Fruit fly (Drosophila melanogaster) whole organism, prepupa: Measurements from ENCODE around the gene spn-B.

ENCODE experiments used
- Blimp-1 ChIP-seq: fragments of 200-800 bp; sonication (Bioruptor generic); optimal IDR thresholded peaks from 3 replicates; lab custom pipeline; 2017; ENCODE audit warnings: missing biosample characterization, missing genetic modification characterization, mild to moderate bottlenecking, moderate library complexity, missing genetic modification reagents
- CG10631 ChIP-seq: fragments of 200-800 bp; sonication (Bioruptor generic); optimal IDR thresholded peaks from 2 replicates; lab custom pipeline; 2016; ENCODE audit warnings: missing biosample characterization, missing genetic modification characterization
- CG11294 ChIP-seq: fragments of 200-800 bp; sonication (Bioruptor generic); IDR thresholded peaks from 2 replicates; pipeline ENCODE4 v1.3.6; 2022; ENCODE audit warnings: missing biosample characterization, missing genetic modification characterization
- CG11762 ChIP-seq: fragments of 200-800 bp; sonication (Bioruptor generic); optimal IDR thresholded peaks from 3 replicates; lab custom pipeline; 2016; ENCODE audit warnings: missing biosample characterization, missing genetic modification characterization; ENCODE audit not compliant: insufficient read depth
- CG11902 ChIP-seq: fragments of 200-800 bp; sonication (Bioruptor generic); optimal IDR thresholded peaks from 3 replicates; lab custom pipeline; 2016; ENCODE audit warnings: missing biosample characterization, missing genetic modification characterization
- CG3032 ChIP-seq: fragments of 200-800 bp; optimal IDR thresholded peaks from 2 replicates; lab custom pipeline; 2019; ENCODE audit warnings: missing biosample characterization, mild to moderate bottlenecking, missing genetic modification characterization, moderate library complexity
- CG31627 ChIP-seq: fragments of 200-800 bp; sonication (Bioruptor generic); optimal IDR thresholded peaks from 3 replicates; lab custom pipeline; 2016; ENCODE audit warnings: missing biosample characterization, missing genetic modification characterization
- CG32006 ChIP-seq: fragments of 200-800 bp; sonication (Bioruptor generic); optimal IDR thresholded peaks from 3 replicates; lab custom pipeline; 2017; ENCODE audit warnings: missing biosample characterization, mild to moderate bottlenecking, missing genetic modification characterization
- CG34406 ChIP-seq: fragments of 200-800 bp; sonication (Bioruptor generic); optimal IDR thresholded peaks from 3 replicates; lab custom pipeline; 2016; ENCODE audit warnings: missing biosample characterization, missing genetic modification characterization
- CG4318 ChIP-seq: fragments of 200-800 bp; sonication (Bioruptor generic); optimal IDR thresholded peaks from 3 replicates; lab custom pipeline; 2017; ENCODE audit warnings: missing biosample characterization, mild to moderate bottlenecking, missing genetic modification characterization
- CG6276 ChIP-seq: fragments of 200-800 bp; sonication (Bioruptor generic); optimal IDR thresholded peaks from 2 replicates; lab custom pipeline; 2017; ENCODE audit warnings: missing biosample characterization, mild to moderate bottlenecking, missing genetic modification characterization
- CG6792 ChIP-seq: fragments of 200-800 bp; sonication (Bioruptor generic); optimal IDR thresholded peaks from 3 replicates; lab custom pipeline; 2016; ENCODE audit warnings: missing biosample characterization, missing genetic modification characterization
- CG6808 ChIP-seq: fragments of 200-800 bp; sonication (Bioruptor generic); optimal IDR thresholded peaks from 3 replicates; lab custom pipeline; 2017; ENCODE audit warnings: missing biosample characterization, missing genetic modification characterization, mild to moderate bottlenecking, moderate library complexity, missing genetic modification reagents
- CG6854 ChIP-seq: fragments of 200-800 bp; sonication (Bioruptor generic); optimal IDR thresholded peaks from 2 replicates; lab custom pipeline; 2017; ENCODE audit warnings: missing biosample characterization, mild to moderate bottlenecking, missing genetic modification characterization
- CG8119 ChIP-seq: fragments of 200-800 bp; sonication (Bioruptor generic); IDR thresholded peaks from 3 replicates; pipeline ENCODE4 v1.3.6; 2022; ENCODE audit warnings: missing biosample characterization, missing genetic modification characterization
- CG8632 ChIP-seq: fragments of 200-800 bp; sonication (Bioruptor generic); optimal IDR thresholded peaks from 3 replicates; lab custom pipeline; 2016; ENCODE audit warnings: missing biosample characterization, missing genetic modification characterization
- CG9139 ChIP-seq: fragments of 200-800 bp; sonication (Bioruptor generic); optimal IDR thresholded peaks from 3 replicates; lab custom pipeline; 2017; ENCODE audit warnings: missing biosample characterization, mild to moderate bottlenecking, missing genetic modification characterization
- Eip93F ChIP-seq: fragments of 200-800 bp; sonication (Bioruptor generic); optimal IDR thresholded peaks from 2 replicates; lab custom pipeline; 2016; ENCODE audit warnings: missing biosample characterization, mild to moderate bottlenecking, missing genetic modification characterization
- Ets21C ChIP-seq: fragments of 200-800 bp; sonication (Bioruptor generic); optimal IDR thresholded peaks from 3 replicates; lab custom pipeline; 2016; ENCODE audit warnings: missing biosample characterization, missing genetic modification characterization
- Hr39 ChIP-seq: fragments of 200-800 bp; sonication (Bioruptor generic); optimal IDR thresholded peaks from 2 replicates; lab custom pipeline; 2016; ENCODE audit warnings: missing biosample characterization, missing genetic modification characterization
- Hr4 ChIP-seq: fragments of 200-800 bp; sonication (Bioruptor generic); optimal IDR thresholded peaks from 3 replicates; lab custom pipeline; 2016; ENCODE audit warnings: missing biosample characterization, missing genetic modification characterization
- Lpt ChIP-seq: fragments of 200-800 bp; sonication (Bioruptor generic); optimal IDR thresholded peaks from 3 replicates; lab custom pipeline; 2016; ENCODE audit warnings: missing biosample characterization, missing genetic modification characterization
- Met ChIP-seq: fragments of 200-800 bp; sonication (Bioruptor generic); optimal IDR thresholded peaks from 3 replicates; lab custom pipeline; 2016; ENCODE audit warnings: missing biosample characterization, missing genetic modification characterization
- Sox102F ChIP-seq: fragments of 200-800 bp; sonication (Bioruptor generic); optimal IDR thresholded peaks from 2 replicates; lab custom pipeline; 2016; ENCODE audit warnings: missing biosample characterization, mild to moderate bottlenecking, missing genetic modification characterization
- Sox14 ChIP-seq: fragments of 200-800 bp; sonication (Bioruptor generic); optimal IDR thresholded peaks from 3 replicates; lab custom pipeline; 2016; ENCODE audit warnings: missing biosample characterization, missing genetic modification characterization
- Sox15 ChIP-seq: fragments of 200-800 bp; sonication (Bioruptor generic); optimal IDR thresholded peaks from 3 replicates; lab custom pipeline; 2016; ENCODE audit warnings: missing biosample characterization, missing genetic modification characterization
- dac ChIP-seq: fragments of 200-800 bp; sonication (Bioruptor generic); optimal IDR thresholded peaks from 2 replicates; lab custom pipeline; 2017; ENCODE audit warnings: missing biosample characterization, mild to moderate bottlenecking, missing genetic modification characterization
- dsx ChIP-seq: fragments of 200-800 bp; optimal IDR thresholded peaks from 3 replicates; lab custom pipeline; 2019; ENCODE audit warnings: missing biosample characterization, mild to moderate bottlenecking, missing genetic modification characterization, moderate library complexity; ENCODE audit not compliant: poor library complexity, severe bottlenecking
- eg ChIP-seq: fragments of 200-800 bp; sonication (Bioruptor generic); IDR thresholded peaks from 3 replicates; pipeline ENCODE4 v1.3.6; 2022; ENCODE audit warnings: missing biosample characterization, missing genetic modification characterization
- esn ChIP-seq: fragments of 200-800 bp; sonication (Bioruptor generic); optimal IDR thresholded peaks from 2 replicates; lab custom pipeline; 2016; ENCODE audit warnings: missing biosample characterization, mild to moderate bottlenecking, missing genetic modification characterization, moderate library complexity
- fd59A ChIP-seq: fragments of 200-800 bp; sonication (Bioruptor generic); optimal IDR thresholded peaks from 2 replicates; lab custom pipeline; 2017; ENCODE audit warnings: missing biosample characterization, mild to moderate bottlenecking, missing genetic modification characterization, missing genetic modification reagents
- fd85E ChIP-seq: fragments of 200-800 bp; sonication (Bioruptor generic); optimal IDR thresholded peaks from 3 replicates; lab custom pipeline; 2016; ENCODE audit warnings: missing biosample characterization, missing genetic modification characterization
- fkh ChIP-seq: fragments of 200-800 bp; sonication (Bioruptor generic); optimal IDR thresholded peaks from 3 replicates; lab custom pipeline; 2017; ENCODE audit warnings: missing biosample characterization, mild to moderate bottlenecking, missing genetic modification characterization, moderate library complexity
- pdm3 ChIP-seq: fragments of 200-800 bp; sonication (Bioruptor generic); optimal IDR thresholded peaks from 3 replicates; lab custom pipeline; 2016; ENCODE audit warnings: missing biosample characterization, missing genetic modification characterization
- salr ChIP-seq, 2 experiments: fragments of 200-800 bp; sonication (Bioruptor generic); optimal IDR thresholded peaks; 3 replicates each; lab custom pipeline; 2016 to 2018; ENCODE audit warnings: missing biosample characterization in 2 of 2, missing genetic modification characterization in 2 of 2, mild to moderate bottlenecking in 1 of 2
- svp ChIP-seq: fragments of 200-800 bp; sonication (Bioruptor generic); peaks from one replicate; lab custom pipeline; 2016; ENCODE audit warnings: missing biosample characterization, missing genetic modification characterization
- topi ChIP-seq: fragments of 200-800 bp; sonication (Bioruptor generic); optimal IDR thresholded peaks from 3 replicates; lab custom pipeline; 2016; ENCODE audit warnings: missing biosample characterization, missing genetic modification characterization
- vri ChIP-seq: fragments of 200-800 bp; sonication (Bioruptor generic); optimal IDR thresholded peaks from 3 replicates; lab custom pipeline; 2016; ENCODE audit warnings: missing biosample characterization, mild to moderate bottlenecking, missing genetic modification characterization

spn-B gene

DNA sequence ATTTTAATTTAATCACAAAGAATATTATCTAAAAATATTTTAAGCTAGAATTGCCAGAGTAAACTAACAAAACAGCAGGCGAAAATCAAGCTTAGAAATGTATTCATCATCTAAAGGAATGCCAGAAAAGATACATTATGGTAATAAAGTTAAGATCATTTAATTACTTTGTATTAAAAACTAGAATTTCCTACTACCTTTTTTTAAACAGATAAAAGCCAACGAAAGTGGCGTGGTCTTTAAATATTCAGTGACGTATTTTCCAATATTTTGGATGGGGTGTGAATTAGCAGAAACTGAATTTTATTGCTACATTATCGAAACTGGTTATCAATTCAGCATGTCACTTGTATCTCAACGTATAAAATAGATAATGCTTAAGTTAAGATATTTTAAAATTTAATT is 35.5 kb upstream of the spn-B start (continued):
- TF ChIP-seq CG8632 (GFP tag; lab: Kevin White, UChicago) (peak; percentile 41), CG4318 (GFP tag; lab: Kevin White, UChicago) (peak; percentile 67), Blimp-1 (GFP tag; lab: Kevin White, UChicago) (no peak), Hr39 (GFP tag; lab: Kevin White, UChicago) (peak; percentile 45), Sox102F (GFP tag; lab: Kevin White, UChicago) (peak; percentile 12), CG34406 (GFP tag; lab: Kevin White, UChicago) (peak; percentile 50), CG11294 (GFP tag; lab: Robert Waterston, UW) (no peak), Ets21C (GFP tag; lab: Kevin White, UChicago) (peak; percentile 11), fkh (no peak), CG6854 (GFP tag; lab: Kevin White, UChicago) (no peak), CG6792 (GFP tag; lab: Kevin White, UChicago) (peak; percentile 34), Hr4 (GFP tag; lab: Kevin White, UChicago) (peak; percentile 66), CG6808 (peak; percentile 61), CG9139 (no peak), CG32006 (GFP tag; lab: Kevin White, UChicago) (peak; percentile 84), CG6276 (GFP tag; lab: Kevin White, UChicago) (peak; percentile 73), dsx (GFP tag; lab: Kevin White, UChicago) (peak; percentile 24), vri (GFP tag; lab: Kevin White, UChicago) (no peak)

DNA sequence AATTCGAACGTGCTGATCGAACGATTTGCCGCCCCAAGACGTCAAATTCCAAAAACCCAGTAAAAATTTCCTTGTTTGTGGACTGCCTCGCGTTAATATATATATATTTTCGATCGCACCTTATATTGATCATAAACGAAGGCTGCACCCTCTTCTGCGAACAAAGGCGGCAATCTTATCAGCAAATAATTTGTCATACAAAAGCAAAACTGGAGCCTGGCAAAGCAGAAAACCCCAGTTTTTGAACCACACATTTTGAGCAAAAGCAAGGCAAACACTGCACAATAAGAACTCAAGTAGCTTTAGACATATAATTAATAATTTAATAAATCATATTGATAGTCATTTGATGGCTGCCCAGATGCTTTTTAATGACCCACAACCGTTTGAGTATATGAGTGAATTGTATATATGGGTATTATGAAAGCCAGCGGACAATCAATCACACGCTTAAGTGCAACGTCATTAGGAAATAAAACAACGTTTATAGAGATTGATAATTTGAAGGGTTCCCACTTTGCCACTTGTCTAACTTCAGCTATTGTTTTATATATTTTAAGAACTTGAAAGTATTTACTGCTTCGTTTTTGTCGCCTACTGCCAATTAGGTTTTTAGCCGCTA is 33.3 kb upstream of the spn-B start:
- TF ChIP-seq vri (GFP tag; lab: Kevin White, UChicago) (peak; percentile 62), CG3032 (no peak), CG11902 (GFP tag; lab: Kevin White, UChicago) (no peak), topi (GFP tag; lab: Kevin White, UChicago) (no peak), fd59A (GFP tag; lab: Kevin White, UChicago) (no peak), svp (GFP tag; lab: Kevin White, UChicago) (peak; percentile 52), CG31627 (GFP tag; lab: Kevin White, UChicago) (no peak), CG11294 (GFP tag; lab: Robert Waterston, UW) (no peak), Eip93F (GFP tag; lab: Kevin White, UChicago) (peak; percentile 82), Sox14 (GFP tag; lab: Kevin White, UChicago) (peak; percentile 14), CG34406 (GFP tag; lab: Kevin White, UChicago) (no peak), CG8119 (GFP tag; lab: Robert Waterston, UW) (no peak)

DNA sequence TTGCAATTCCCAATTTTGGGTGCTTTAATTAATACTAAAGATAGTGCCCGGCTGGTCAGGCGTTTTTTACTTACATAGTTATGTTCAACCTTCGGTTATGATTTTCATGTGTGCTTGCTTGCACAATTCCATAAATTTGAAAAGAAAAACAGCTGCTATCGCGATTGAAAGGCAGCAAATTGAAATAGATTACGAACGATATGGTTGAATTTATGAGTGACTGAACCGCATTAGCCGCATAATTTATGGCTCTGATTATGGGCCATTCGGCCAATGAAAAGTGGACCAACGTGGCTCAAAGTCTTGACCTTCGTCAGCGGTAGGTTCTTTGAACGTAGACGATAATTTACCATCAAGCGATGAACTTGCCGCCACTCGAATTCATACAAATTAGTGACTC is 31.7 kb upstream of the spn-B start:
- TF ChIP-seq CG9139: no peak
- TF ChIP-seq Sox14 (GFP tag; lab: Kevin White, UChicago): no peak
- no peak for TF ChIP-seq Met (GFP tag; lab: Kevin White, UChicago)
- no peak for TF ChIP-seq esn (GFP tag; lab: Kevin White, UChicago)
- no peak for TF ChIP-seq pdm3
- TF ChIP-seq Sox15: no peak
- TF ChIP-seq salr (GFP tag; optimal IDR thresholded peaks at IDR 0.05; lab: Kevin White, UChicago): no peak
- TF ChIP-seq Ets21C (GFP tag; lab: Kevin White, UChicago): no peak
- TF ChIP-seq CG10631: no peak
- no peak for TF ChIP-seq CG32006 (GFP tag; lab: Kevin White, UChicago)
- TF ChIP-seq CG8119 (GFP tag; lab: Robert Waterston, UW): no peak

DNA sequence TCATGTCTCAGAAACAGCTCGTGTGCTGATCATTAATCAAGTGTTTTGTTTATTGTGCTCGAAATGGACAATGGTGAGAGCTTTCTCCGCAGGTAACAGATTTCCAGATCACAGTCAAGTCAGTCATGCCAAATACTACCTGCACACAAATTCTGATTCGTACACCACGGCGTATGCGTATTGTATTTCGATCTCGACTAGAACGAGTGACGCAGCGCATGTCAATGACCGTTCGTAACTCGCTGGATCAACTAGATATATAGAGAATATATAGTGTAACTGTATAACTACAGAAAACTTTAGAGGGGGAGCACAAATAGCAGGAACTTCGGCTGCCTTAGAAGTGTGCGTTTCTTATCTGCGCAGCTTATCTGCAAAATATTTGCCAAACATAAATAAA is 31.2 kb upstream of the spn-B start:
- TF ChIP-seq pdm3: no peak
- TF ChIP-seq eg (GFP tag; lab: Robert Waterston, UW): no peak
- TF ChIP-seq fd85E (GFP tag; lab: Kevin White, UChicago): no peak
- TF ChIP-seq dac: no peak
- no peak for TF ChIP-seq CG32006 (GFP tag; lab: Kevin White, UChicago)
- TF ChIP-seq CG11762 (GFP tag; lab: Kevin White, UChicago): no peak
- no peak for TF ChIP-seq Sox15
- TF ChIP-seq Lpt: no peak
- no peak for TF ChIP-seq CG4318 (GFP tag; lab: Kevin White, UChicago)
